Worm (Caenorhabditis elegans): Measurements from ENCODE around the gene math-48.

math-48 gene

DNA sequence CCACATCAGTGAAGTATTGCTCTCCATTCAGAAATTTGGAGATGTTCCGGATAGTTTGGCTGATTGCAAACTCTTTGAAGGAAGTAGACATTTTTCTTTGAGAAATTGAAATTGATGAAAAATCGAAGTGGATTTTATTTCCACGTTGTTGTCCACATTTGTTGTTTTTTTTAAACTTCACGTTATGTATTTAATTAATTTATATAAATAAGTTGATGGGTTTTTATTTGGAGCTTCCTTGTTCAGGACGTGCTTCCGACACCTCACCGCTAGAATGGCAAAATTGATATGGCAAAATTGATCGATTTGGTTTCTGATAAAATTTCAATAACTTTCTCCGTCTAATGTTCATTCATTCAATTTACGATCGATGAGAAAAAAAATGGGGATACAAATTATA, at the start of gene math-48:
Gene math-48 (minus strand): TSS at position 101 of the 400 bp plus-strand sequence.
- TF ChIP-seq nhr-48 (tag; optimal IDR thresholded peaks at IDR 0.05), result no peak
- no peak for TF ChIP-seq nhr-10 (tag; optimal IDR thresholded peaks at IDR 0.05)
- TF ChIP-seq zfp-3 (GFP tag; conservative IDR thresholded peaks at IDR 0.05), result no peak
- no peak for TF ChIP-seq hlh-11 (tag; optimal IDR thresholded peaks at IDR 0.05)
- TF ChIP-seq lin-39 (tag; optimal IDR thresholded peaks at IDR 0.05), result no peak
- no peak for TF ChIP-seq lin-15B (tag; optimal IDR thresholded peaks at IDR 0.05)
- no peak for TF ChIP-seq F37D6.2 (tag; optimal IDR thresholded peaks at IDR 0.05)
- no peak for TF ChIP-seq nhr-111 (GFP tag; optimal IDR thresholded peaks at IDR 0.05)
- TF ChIP-seq ceh-62 (tag; optimal IDR thresholded peaks at IDR 0.05), result no peak
- no peak for TF ChIP-seq dmd-9 (GFP tag; IDR thresholded peaks at IDR 0.05)
- TF ChIP-seq ZK546.5 (tag; optimal IDR thresholded peaks at IDR 0.05), result no peak
- TF ChIP-seq D1046.2 (GFP tag; IDR thresholded peaks at IDR 0.05), result no peak
- TF ChIP-seq nhr-41 (GFP tag; IDR thresholded peaks at IDR 0.05), result no peak
- no peak for TF ChIP-seq lsy-2 (tag; optimal IDR thresholded peaks at IDR 0.05)
- TF ChIP-seq saeg-2 (GFP tag; IDR thresholded peaks at IDR 0.05), result no peak
- no peak for TF ChIP-seq madf-5 (GFP tag; IDR thresholded peaks at IDR 0.05)
- TF ChIP-seq zip-11 (GFP tag; IDR thresholded peaks at IDR 0.05), result no peak
- no peak for TF ChIP-seq mxl-3 (GFP tag; optimal IDR thresholded peaks at IDR 0.05)
- TF ChIP-seq zag-1 (tag; optimal IDR thresholded peaks at IDR 0.05), result no peak
- TF ChIP-seq ama-1 (optimal IDR thresholded peaks at IDR 0.05), result no peak

- no peak for TF ChIP-seq sdz-12 (GFP tag; optimal IDR thresholded peaks at IDR 0.05)
- peak; percentile 91 for TF ChIP-seq pqm-1 (tag; optimal IDR thresholded peaks at IDR 0.05)
- no peak for TF ChIP-seq nhr-111 (GFP tag; optimal IDR thresholded peaks at IDR 0.05)
- TF ChIP-seq mdl-1 (tag; optimal IDR thresholded peaks at IDR 0.05), result no peak
- no peak for TF ChIP-seq Y105C5A.15 (GFP tag; IDR thresholded peaks at IDR 0.05)
- TF ChIP-seq unc-62 (GFP tag; optimal IDR thresholded peaks at IDR 0.05 in 1 of 2), result peak in 1 of 2 experiments; percentile 13
- TF ChIP-seq unc-62 (tag; optimal IDR thresholded peaks at IDR 0.05), result no peak
- TF ChIP-seq php-3 (GFP tag; IDR thresholded peaks at IDR 0.05), result peak; percentile 45; the same call in 1 of the 2 replicates
- no peak for TF ChIP-seq unc-130 (GFP tag; optimal IDR thresholded peaks at IDR 0.05)
- no peak for TF ChIP-seq lsy-2 (tag; optimal IDR thresholded peaks at IDR 0.05)
- peak; percentile 15 for TF ChIP-seq hlh-11 (tag; optimal IDR thresholded peaks at IDR 0.05)
- no peak for TF ChIP-seq ZK546.5 (tag; optimal IDR thresholded peaks at IDR 0.05)
- TF ChIP-seq nhr-28 (tag; optimal IDR thresholded peaks at IDR 0.05), result peak; percentile 74
- TF ChIP-seq daf-16 (GFP tag; optimal IDR thresholded peaks at IDR 0.05), result no peak
- peak; percentile 84 for TF ChIP-seq daf-16 (tag; optimal IDR thresholded peaks at IDR 0.05)
- TF ChIP-seq mxl-3 (GFP tag; optimal IDR thresholded peaks at IDR 0.05), result no peak
Measured at ce11 chrII:1995744-1996143, 49.4 kb upstream of the math-48 start.

DNA sequence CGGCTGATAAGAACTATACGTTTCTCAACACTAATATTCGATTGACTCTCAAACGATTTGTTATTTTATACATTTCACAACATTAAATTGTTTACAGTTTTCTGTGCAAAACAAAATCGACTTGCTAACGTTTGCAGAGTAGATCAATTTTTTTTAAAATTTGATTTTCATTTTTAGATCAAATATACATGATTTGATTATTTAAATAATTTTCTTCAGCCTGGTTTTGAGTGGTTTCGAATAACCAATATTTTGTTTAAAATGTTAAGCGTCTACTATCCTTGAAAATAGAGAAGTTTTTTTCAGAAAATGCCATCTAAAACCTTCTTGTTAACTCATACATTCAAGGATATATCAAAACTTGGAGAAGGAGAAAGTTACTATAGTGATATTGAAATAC, 47.4 kb upstream of the math-48 start, which contains the start of gene math-21:
Gene math-21 (plus strand): TSS at position 301 of the 400 bp plus-strand sequence.
- TF ChIP-seq pqm-1 (tag; optimal IDR thresholded peaks at IDR 0.05), result peak; percentile 38
- TF ChIP-seq daf-16 (GFP tag; optimal IDR thresholded peaks at IDR 0.05), result no peak
- peak; percentile 71 for TF ChIP-seq daf-16 (tag; optimal IDR thresholded peaks at IDR 0.05)
- no peak for TF ChIP-seq php-3 (GFP tag; IDR thresholded peaks at IDR 0.05)
- no peak for TF ChIP-seq Y48G9A.11 (GFP tag; IDR thresholded peaks at IDR 0.05)
- no peak for TF ChIP-seq zip-11 (GFP tag; IDR thresholded peaks at IDR 0.05)
- TF ChIP-seq nhr-28 (tag; optimal IDR thresholded peaks at IDR 0.05), result peak; percentile 6

- TF ChIP-seq ces-1 (GFP tag; optimal IDR thresholded peaks at IDR 0.05) (no peak), nhr-28 (tag; optimal IDR thresholded peaks at IDR 0.05) (peak; percentile 2)
Measured at ce11 chrII:1989010-1989409, 42.7 kb upstream of the math-48 start, which contains the start of gene math-44. Gene math-44, plus strand, starts transcription at chrII:1989310.

ce11 chrII:1986979-1987378, 40.7 kb upstream of the math-48 start, which contains the start of gene Y16E11A.4:
Gene Y16E11A.4, plus strand, starts transcription at chrII:1987279.
- TF ChIP-seq pqm-1 (tag; optimal IDR thresholded peaks at IDR 0.05) (peak; percentile 27), Y105C5A.15 (GFP tag; IDR thresholded peaks at IDR 0.05) (no peak)
